Worm (Caenorhabditis elegans) whole organism, L2 larva: ENCODE results near the gene nhr-54.

Experiments used
- R02D3.7 ChIP-seq: fragments of 150-350 bp; optimal IDR thresholded peaks from 2 replicates; lab custom pipeline; 2014; ENCODE audit warnings: missing biosample characterization, missing genetic modification characterization
- ZK546.5 ChIP-seq: sonication (generic microtip); optimal IDR thresholded peaks from 2 replicates; lab custom pipeline; 2017; ENCODE audit warnings: missing biosample characterization, missing genetic modification characterization
- alr-1 ChIP-seq: fragments of 150-350 bp; optimal IDR thresholded peaks from 2 replicates; lab custom pipeline; 2014; ENCODE audit warnings: missing biosample characterization, missing genetic modification characterization
- aly-2 ChIP-seq: fragments of 150-350 bp; optimal IDR thresholded peaks from 2 replicates; lab custom pipeline; 2014; ENCODE audit warnings: missing biosample characterization, missing genetic modification characterization
- ceh-16 ChIP-seq: fragments of 150-350 bp; optimal IDR thresholded peaks from 2 replicates; lab custom pipeline; 2014; ENCODE audit warnings: missing biosample characterization, missing genetic modification characterization
- ceh-82 ChIP-seq: fragments of 150-350 bp; optimal IDR thresholded peaks from 2 replicates; lab custom pipeline; 2014; ENCODE audit warnings: missing biosample characterization, missing genetic modification characterization
- egl-27 ChIP-seq: sonication (generic microtip); optimal IDR thresholded peaks from 3 replicates; lab custom pipeline; 2017; ENCODE audit warnings: missing biosample characterization, missing genetic modification reagents, missing genetic modification characterization
- elt-1 ChIP-seq: fragments of 150-350 bp; optimal IDR thresholded peaks from 2 replicates; lab custom pipeline; 2014; ENCODE audit warnings: missing biosample characterization, missing genetic modification characterization
- elt-3 ChIP-seq: sonication (generic microtip); optimal IDR thresholded peaks from 2 replicates; lab custom pipeline; 2017; ENCODE audit warnings: missing biosample characterization, missing genetic modification characterization
- fos-1 ChIP-seq: fragments of 150-350 bp; optimal IDR thresholded peaks from 2 replicates; lab custom pipeline; 2014; ENCODE audit warnings: missing biosample characterization, missing genetic modification characterization
- gmeb-1 ChIP-seq: fragments of 150-350 bp; optimal IDR thresholded peaks from 2 replicates; lab custom pipeline; 2014; ENCODE audit warnings: missing biosample characterization, missing genetic modification characterization
- lin-11 ChIP-seq: fragments of 150-350 bp; sonication (generic microtip); optimal IDR thresholded peaks from 2 replicates; lab custom pipeline; 2014; ENCODE audit warnings: missing biosample characterization, missing genetic modification characterization, inconsistent platforms, mixed read lengths
- lin-13 ChIP-seq: fragments of 150-350 bp; optimal IDR thresholded peaks from 2 replicates; lab custom pipeline; 2014; ENCODE audit warnings: missing biosample characterization, missing genetic modification reagents, missing genetic modification characterization
- mab-5 ChIP-seq: fragments of 150-350 bp; optimal IDR thresholded peaks from 2 replicates; lab custom pipeline; 2014; ENCODE audit warnings: missing biosample characterization, missing genetic modification characterization
- mbf-1 ChIP-seq: sonication (generic microtip); optimal IDR thresholded peaks from 2 replicates; lab custom pipeline; 2017; ENCODE audit warnings: missing biosample characterization, missing genetic modification characterization
- mdl-1 ChIP-seq, 2 experiments: fragments of 150-350 bp in 1 of 2; sonication (generic microtip) in 1 of 2; optimal IDR thresholded peaks; 2 replicates each; lab custom pipeline; 2017; ENCODE audit warnings: missing biosample characterization in 2 of 2, missing genetic modification characterization in 2 of 2
- nhr-10 ChIP-seq: sonication (generic microtip); optimal IDR thresholded peaks from 2 replicates; lab custom pipeline; 2017; ENCODE audit warnings: missing biosample characterization, missing genetic modification characterization
- nhr-11 ChIP-seq: fragments of 150-350 bp; optimal IDR thresholded peaks from 2 replicates; lab custom pipeline; 2014; ENCODE audit warnings: missing biosample characterization, missing genetic modification characterization
- nhr-12 ChIP-seq: fragments of 150-350 bp; optimal IDR thresholded peaks from 2 replicates; lab custom pipeline; 2014; ENCODE audit warnings: missing biosample characterization, missing genetic modification characterization
- nhr-21 ChIP-seq: fragments of 150-350 bp; optimal IDR thresholded peaks from 2 replicates; lab custom pipeline; 2014; ENCODE audit warnings: missing biosample characterization, missing genetic modification characterization
- nhr-237 ChIP-seq: fragments of 150-350 bp; optimal IDR thresholded peaks from 2 replicates; lab custom pipeline; 2014; ENCODE audit warnings: missing biosample characterization, missing genetic modification characterization
- nhr-6 ChIP-seq: fragments of 150-350 bp; optimal IDR thresholded peaks from 2 replicates; lab custom pipeline; 2014; ENCODE audit warnings: missing biosample characterization, missing genetic modification characterization
- peb-1 ChIP-seq: fragments of 150-350 bp; optimal IDR thresholded peaks from 2 replicates; lab custom pipeline; 2014; ENCODE audit warnings: missing biosample characterization, missing genetic modification characterization
- skn-1 ChIP-seq: sonication (generic microtip); optimal IDR thresholded peaks from 2 replicates; lab custom pipeline; 2017; ENCODE audit warnings: missing biosample characterization, missing genetic modification characterization
- sma-3 ChIP-seq: sonication (generic microtip); optimal IDR thresholded peaks from 2 replicates; lab custom pipeline; 2016; ENCODE audit warnings: missing genetic modification reagents, missing genetic modification characterization, missing compliant biosample characterization
- unc-39 ChIP-seq: fragments of 150-350 bp; optimal IDR thresholded peaks from 2 replicates; lab custom pipeline; 2014; ENCODE audit warnings: missing biosample characterization, missing genetic modification characterization
- ztf-4 ChIP-seq: fragments of 150-350 bp; optimal IDR thresholded peaks from 2 replicates; lab custom pipeline; 2014; ENCODE audit warnings: missing biosample characterization, missing genetic modification characterization

The nhr-54 gene

ce11 chrV:16460866-16461265 lies 44.9 kb downstream of the nhr-54 start, which contains the start of gene srh-142:
TSS of gene srh-142 (minus strand) at chrV:16460966.
- TF ChIP-seq nhr-6 (tag; lab: Kevin White, UChicago) (no peak), elt-1 (tag; lab: Kevin White, UChicago) (no peak), nhr-21 (tag; lab: Kevin White, UChicago) (no peak), mdl-1 (tag; optimal IDR thresholded peaks at IDR 0.05; lab: Kevin White, UChicago) (no peak), fos-1 (tag; lab: Kevin White, UChicago) (no peak), skn-1 (tag; lab: Kevin White, UChicago) (no peak), gmeb-1 (tag; lab: Kevin White, UChicago) (no peak), ceh-82 (tag; lab: Kevin White, UChicago) (no peak), mab-5 (no peak), peb-1 (no peak), ZK546.5 (no peak), egl-27 (tag; lab: Kevin White, UChicago) (no peak), lin-13 (GFP tag; lab: Kevin White, UChicago) (no peak), nhr-11 (tag; lab: Kevin White, UChicago) (no peak), sma-3 (GFP tag; lab: Kevin White, UChicago) (no peak), aly-2 (tag; lab: Kevin White, UChicago) (no peak), lin-11 (tag; lab: Kevin White, UChicago) (no peak), alr-1 (tag; lab: Kevin White, UChicago) (no peak), ceh-16 (tag; lab: Kevin White, UChicago) (no peak), ztf-4 (tag; lab: Kevin White, UChicago) (no peak)
- TF ChIP-seq, all 48 proteins: peak for 0

DNA sequence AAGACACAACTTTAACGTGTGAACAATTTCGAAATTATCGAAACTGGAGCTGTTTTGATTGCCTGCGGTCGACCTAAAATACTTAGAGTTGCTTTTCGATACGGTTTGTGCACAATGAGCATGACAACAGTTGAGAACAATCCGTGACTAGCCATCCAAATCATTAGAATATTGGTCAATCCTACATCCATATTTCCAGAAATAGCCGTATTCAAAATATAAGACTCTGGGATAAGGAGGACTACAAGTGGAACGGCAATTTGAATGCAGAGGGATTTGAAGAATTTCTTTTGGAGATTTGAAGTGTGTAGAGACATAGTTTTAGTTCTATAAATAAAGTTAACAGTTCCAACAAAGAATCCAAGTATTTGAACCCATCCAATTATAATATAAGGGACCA lies 46.4 kb downstream of the nhr-54 start:
- TF ChIP-seq peb-1 (no peak), gmeb-1 (tag; lab: Kevin White, UChicago) (no peak), mbf-1 (tag; lab: Kevin White, UChicago) (no peak)
- TF ChIP-seq, all 48 proteins: peak for 0

DNA sequence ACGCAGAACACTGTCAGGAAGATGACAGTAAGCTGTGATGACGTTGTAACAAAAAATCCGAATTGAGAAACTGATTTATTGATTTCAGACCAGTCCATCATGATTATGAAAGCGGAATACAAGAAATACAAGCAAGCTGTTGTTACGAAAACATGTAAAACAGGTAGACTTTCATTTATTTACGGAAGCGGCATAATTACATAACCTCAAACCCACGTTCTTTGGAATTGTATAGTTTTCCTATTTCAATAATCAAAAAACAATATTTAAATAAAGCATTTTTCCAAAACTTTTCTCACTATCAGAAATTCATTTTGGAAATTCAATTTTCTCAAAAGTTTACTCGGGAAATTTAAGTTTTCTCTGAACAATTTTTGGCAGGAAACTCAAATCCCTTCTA lies 47.0 kb downstream of the nhr-54 start, which contains the start of gene str-15:
Gene str-15 (minus strand): TSS at position 101 of the 400 bp plus-strand sequence.
- TF ChIP-seq skn-1 (tag; lab: Kevin White, UChicago), result no peak
- no peak for TF ChIP-seq unc-39
- no peak for TF ChIP-seq elt-3 (tag; lab: Kevin White, UChicago)
- TF ChIP-seq nhr-237 (tag; lab: Kevin White, UChicago), result no peak
- TF ChIP-seq nhr-12, result no peak
- TF ChIP-seq nhr-10 (tag; lab: Kevin White, UChicago), result no peak
- TF ChIP-seq nhr-11 (tag; lab: Kevin White, UChicago), result no peak
- no peak for TF ChIP-seq ceh-16 (tag; lab: Kevin White, UChicago)
- no peak for TF ChIP-seq mdl-1 (tag; optimal IDR thresholded peaks at IDR 0.05; lab: Kevin White, UChicago)
- TF ChIP-seq R02D3.7, result no peak
- no peak for TF ChIP-seq fos-1 (tag; lab: Kevin White, UChicago)

DNA sequence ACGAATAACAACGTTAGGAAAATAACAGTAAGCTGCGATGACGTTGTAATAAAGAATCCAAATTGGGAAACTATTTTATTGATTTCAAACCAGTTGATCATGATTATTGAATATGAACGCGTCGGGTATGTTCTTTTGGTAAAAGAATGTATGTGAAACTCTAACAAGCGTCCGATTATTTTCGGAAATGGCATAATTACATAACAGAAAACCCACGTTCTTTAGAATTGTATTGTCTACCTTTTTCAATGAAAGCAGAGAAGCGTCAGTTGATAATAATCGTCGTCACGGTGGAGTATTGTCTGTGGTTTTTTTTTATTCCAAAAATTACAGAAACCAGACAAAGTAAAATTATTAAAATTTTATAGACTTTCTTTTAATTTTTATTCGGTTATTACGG lies 50.7 kb downstream of the nhr-54 start, which contains the start of gene str-14:
Gene str-14 (minus strand): TSS at position 101 of the 400 bp plus-strand sequence.
- no peak for TF ChIP-seq elt-3 (tag; lab: Kevin White, UChicago)
